Worm (Caenorhabditis elegans) whole organism, L2 larva: ENCODE measurements around the gene K09E4.3.

ENCODE experiments used
- C34F6.9 ChIP-seq: fragments of 150-350 bp; optimal IDR thresholded peaks from 2 replicates; lab custom pipeline; 2014; ENCODE audit warnings: missing biosample characterization, missing genetic modification characterization
- F13H6.1 ChIP-seq: sonication (generic microtip); optimal IDR thresholded peaks from 2 replicates; lab custom pipeline; 2016; ENCODE audit warnings: missing genetic modification characterization, missing compliant biosample characterization
- R02D3.7 ChIP-seq: fragments of 150-350 bp; optimal IDR thresholded peaks from 2 replicates; lab custom pipeline; 2014; ENCODE audit warnings: missing biosample characterization, missing genetic modification characterization
- Y55F3AM.14 ChIP-seq: fragments of 200-800 bp; sonication (Bioruptor generic); optimal IDR thresholded peaks from 2 replicates; lab custom pipeline; 2018; ENCODE audit warnings: mild to moderate bottlenecking, missing genetic modification characterization, missing compliant biosample characterization
- ZK546.5 ChIP-seq: sonication (generic microtip); optimal IDR thresholded peaks from 2 replicates; lab custom pipeline; 2017; ENCODE audit warnings: missing biosample characterization, missing genetic modification characterization
- alr-1 ChIP-seq: fragments of 150-350 bp; optimal IDR thresholded peaks from 2 replicates; lab custom pipeline; 2014; ENCODE audit warnings: missing biosample characterization, missing genetic modification characterization
- aly-2 ChIP-seq: fragments of 150-350 bp; optimal IDR thresholded peaks from 2 replicates; lab custom pipeline; 2014; ENCODE audit warnings: missing biosample characterization, missing genetic modification characterization
- blmp-1 ChIP-seq: sonication (generic microtip); optimal IDR thresholded peaks from 2 replicates; lab custom pipeline; 2017; ENCODE audit warnings: missing genetic modification characterization, mild to moderate bottlenecking, missing compliant biosample characterization, antibody characterized with exemption, moderate library complexity; ENCODE audit not compliant: insufficient read depth
- ceh-16 ChIP-seq: fragments of 150-350 bp; optimal IDR thresholded peaks from 2 replicates; lab custom pipeline; 2014; ENCODE audit warnings: missing biosample characterization, missing genetic modification characterization
- ceh-82 ChIP-seq: fragments of 150-350 bp; optimal IDR thresholded peaks from 2 replicates; lab custom pipeline; 2014; ENCODE audit warnings: missing biosample characterization, missing genetic modification characterization
- crh-2 ChIP-seq: sonication (generic microtip); optimal IDR thresholded peaks from 2 replicates; lab custom pipeline; 2017; ENCODE audit warnings: missing biosample characterization, missing genetic modification characterization
- elt-1 ChIP-seq: fragments of 150-350 bp; optimal IDR thresholded peaks from 2 replicates; lab custom pipeline; 2014; ENCODE audit warnings: missing biosample characterization, missing genetic modification characterization
- fos-1 ChIP-seq: fragments of 150-350 bp; optimal IDR thresholded peaks from 2 replicates; lab custom pipeline; 2014; ENCODE audit warnings: missing biosample characterization, missing genetic modification characterization
- lin-13 ChIP-seq: fragments of 150-350 bp; optimal IDR thresholded peaks from 2 replicates; lab custom pipeline; 2014; ENCODE audit warnings: missing biosample characterization, missing genetic modification reagents, missing genetic modification characterization
- lin-39 ChIP-seq: fragments of 150-350 bp; optimal IDR thresholded peaks from 2 replicates; lab custom pipeline; 2014; ENCODE audit warnings: missing biosample characterization, missing genetic modification reagents, missing genetic modification characterization
- lsy-2 ChIP-seq, 2 experiments: fragments of 150-350 bp in 1 of 2; sonication (generic microtip) in 1 of 2; optimal IDR thresholded peaks; 2 replicates each; lab custom pipeline; 2014 to 2017; ENCODE audit warnings: missing biosample characterization in 2 of 2, missing genetic modification characterization in 2 of 2
- mab-5 ChIP-seq: fragments of 150-350 bp; optimal IDR thresholded peaks from 2 replicates; lab custom pipeline; 2014; ENCODE audit warnings: missing biosample characterization, missing genetic modification characterization
- mdl-1 ChIP-seq, 2 experiments: fragments of 150-350 bp in 1 of 2; sonication (generic microtip) in 1 of 2; optimal IDR thresholded peaks; 2 replicates each; lab custom pipeline; 2017; ENCODE audit warnings: missing biosample characterization in 2 of 2, missing genetic modification characterization in 2 of 2
- nhr-10 ChIP-seq: sonication (generic microtip); optimal IDR thresholded peaks from 2 replicates; lab custom pipeline; 2017; ENCODE audit warnings: missing biosample characterization, missing genetic modification characterization
- nhr-12 ChIP-seq: fragments of 150-350 bp; optimal IDR thresholded peaks from 2 replicates; lab custom pipeline; 2014; ENCODE audit warnings: missing biosample characterization, missing genetic modification characterization
- nhr-129 ChIP-seq: fragments of 150-350 bp; optimal IDR thresholded peaks from 2 replicates; lab custom pipeline; 2014; ENCODE audit warnings: missing biosample characterization, missing genetic modification characterization
- nhr-21 ChIP-seq: fragments of 150-350 bp; optimal IDR thresholded peaks from 2 replicates; lab custom pipeline; 2014; ENCODE audit warnings: missing biosample characterization, missing genetic modification characterization
- nhr-23 ChIP-seq: fragments of 150-350 bp; optimal IDR thresholded peaks from 2 replicates; lab custom pipeline; 2014; ENCODE audit warnings: missing biosample characterization, missing genetic modification reagents, missing genetic modification characterization
- nhr-237 ChIP-seq: fragments of 150-350 bp; optimal IDR thresholded peaks from 2 replicates; lab custom pipeline; 2014; ENCODE audit warnings: missing biosample characterization, missing genetic modification characterization
- nhr-25 ChIP-seq: fragments of 150-350 bp; sonication (generic microtip); optimal IDR thresholded peaks from 3 replicates; lab custom pipeline; 2014; ENCODE audit warnings: missing biosample characterization, missing genetic modification characterization
- nhr-6 ChIP-seq: fragments of 150-350 bp; optimal IDR thresholded peaks from 2 replicates; lab custom pipeline; 2014; ENCODE audit warnings: missing biosample characterization, missing genetic modification characterization
- nhr-77 ChIP-seq: fragments of 150-350 bp; optimal IDR thresholded peaks from 2 replicates; lab custom pipeline; 2014; ENCODE audit warnings: missing biosample characterization, missing genetic modification characterization
- peb-1 ChIP-seq: fragments of 150-350 bp; optimal IDR thresholded peaks from 2 replicates; lab custom pipeline; 2014; ENCODE audit warnings: missing biosample characterization, missing genetic modification characterization
- sem-4 ChIP-seq: fragments of 150-350 bp; optimal IDR thresholded peaks from 2 replicates; lab custom pipeline; 2014; ENCODE audit warnings: missing biosample characterization, missing genetic modification reagents, missing genetic modification characterization
- skn-1 ChIP-seq: sonication (generic microtip); optimal IDR thresholded peaks from 2 replicates; lab custom pipeline; 2017; ENCODE audit warnings: missing biosample characterization, missing genetic modification characterization
- sma-3 ChIP-seq: sonication (generic microtip); optimal IDR thresholded peaks from 2 replicates; lab custom pipeline; 2016; ENCODE audit warnings: missing genetic modification reagents, missing genetic modification characterization, missing compliant biosample characterization
- sma-9 ChIP-seq, 2 experiments: fragments of 150-350 bp in 1 of 2; sonication (generic microtip) in 1 of 2; optimal IDR thresholded peaks; 2 replicates each; lab custom pipeline; 2014 to 2016; ENCODE audit warnings: missing genetic modification characterization in 2 of 2, mild to moderate bottlenecking in 1 of 2, missing biosample characterization in 1 of 2, missing compliant biosample characterization in 1 of 2, missing genetic modification reagents in 1 of 2, moderate library complexity in 1 of 2
- snpc-4 ChIP-seq: fragments of 150-350 bp; optimal IDR thresholded peaks from 2 replicates; lab custom pipeline; 2014; ENCODE audit warnings: missing biosample characterization, missing genetic modification characterization
- unc-39 ChIP-seq: fragments of 150-350 bp; optimal IDR thresholded peaks from 2 replicates; lab custom pipeline; 2014; ENCODE audit warnings: missing biosample characterization, missing genetic modification characterization
- unc-62 ChIP-seq: fragments of 150-350 bp; optimal IDR thresholded peaks from 2 replicates; lab custom pipeline; 2014; ENCODE audit warnings: missing biosample characterization, missing genetic modification reagents, missing genetic modification characterization
- zag-1 ChIP-seq: fragments of 150-350 bp; optimal IDR thresholded peaks from 2 replicates; lab custom pipeline; 2014; ENCODE audit warnings: missing biosample characterization, missing genetic modification characterization
- ztf-1 ChIP-seq: fragments of 200-800 bp; sonication (Bioruptor generic); conservative IDR thresholded peaks from 2 replicates; pipeline ENCODE4 v1.3.6; 2022; ENCODE audit warnings: missing genetic modification characterization, missing compliant biosample characterization
- ztf-11 ChIP-seq: sonication (generic microtip); optimal IDR thresholded peaks from 2 replicates; lab custom pipeline; 2017; ENCODE audit warnings: missing biosample characterization, missing genetic modification characterization
- ztf-4 ChIP-seq: fragments of 150-350 bp; optimal IDR thresholded peaks from 2 replicates; lab custom pipeline; 2014; ENCODE audit warnings: missing biosample characterization, missing genetic modification characterization

K09E4.3 gene

ce11 chrII:14098348-14098747, 28.4 kb downstream of the K09E4.3 start:
- TF ChIP-seq fos-1 (tag; lab: Kevin White, UChicago) (no peak), nhr-12 (tag; lab: Kevin White, UChicago) (no peak), skn-1 (tag; lab: Kevin White, UChicago) (no peak), R02D3.7 (tag; lab: Kevin White, UChicago) (no peak), nhr-23 (tag; lab: Kevin White, UChicago) (no peak), nhr-129 (tag; lab: Kevin White, UChicago) (no peak), blmp-1 (tag; lab: Kevin White, UChicago) (no peak), ztf-4 (tag; lab: Kevin White, UChicago) (no peak), nhr-10 (tag; lab: Kevin White, UChicago) (no peak), unc-39 (no peak), sem-4 (no peak), nhr-21 (tag; lab: Kevin White, UChicago) (no peak), mab-5 (tag; lab: Kevin White, UChicago) (no peak), ZK546.5 (no peak), nhr-25 (tag; lab: Kevin White, UChicago) (no peak), lin-13 (GFP tag; lab: Kevin White, UChicago) (no peak), F13H6.1 (tag; lab: Kevin White, UChicago) (no peak), Y55F3AM.14 (GFP tag; lab: Kevin White, UChicago) (no peak)
- TF ChIP-seq, all 48 proteins: peak for 0

ce11 chrII:14097518-14097917, 29.2 kb downstream of the K09E4.3 start, which contains the start of gene Y39G8C.2:
TSS of gene Y39G8C.2 (minus strand) at chrII:14097618.
- no peak for TF ChIP-seq zag-1
- no peak for TF ChIP-seq ztf-4 (tag; lab: Kevin White, UChicago)
- TF ChIP-seq alr-1 = no peak
- no peak for TF ChIP-seq mab-5 (tag; lab: Kevin White, UChicago)
- no peak for TF ChIP-seq snpc-4
- no peak for TF ChIP-seq elt-1 (tag; lab: Kevin White, UChicago)
- no peak for TF ChIP-seq mdl-1 (tag; optimal IDR thresholded peaks at IDR 0.05; lab: Kevin White, UChicago)
- no peak for TF ChIP-seq fos-1 (tag; lab: Kevin White, UChicago)
- TF ChIP-seq skn-1 (tag; lab: Kevin White, UChicago) = no peak
- no peak for TF ChIP-seq unc-62
- TF ChIP-seq ztf-1 = no peak
- no peak for TF ChIP-seq peb-1 (tag; lab: Kevin White, UChicago)
- TF ChIP-seq crh-2 = no peak
- no peak for TF ChIP-seq unc-39
- no peak for TF ChIP-seq nhr-77
- TF ChIP-seq nhr-237 = no peak

- TF ChIP-seq sma-9 (GFP tag; optimal IDR thresholded peaks at IDR 0.05; lab: Kevin White, UChicago) (no peak), sma-9 (tag; optimal IDR thresholded peaks at IDR 0.05; lab: Kevin White, UChicago) (no peak), F13H6.1 (tag; lab: Kevin White, UChicago) (no peak), fos-1 (tag; lab: Kevin White, UChicago) (no peak), ceh-16 (tag; lab: Kevin White, UChicago) (no peak), Y55F3AM.14 (GFP tag; lab: Kevin White, UChicago) (no peak), aly-2 (tag; lab: Kevin White, UChicago) (no peak), R02D3.7 (tag; lab: Kevin White, UChicago) (no peak), ceh-82 (tag; lab: Kevin White, UChicago) (no peak), ztf-11 (no peak), lsy-2 (tag; optimal IDR thresholded peaks at IDR 0.05; lab: Kevin White, UChicago) (no peak), mab-5 (tag; lab: Kevin White, UChicago) (no peak), C34F6.9 (no peak), crh-2 (no peak), nhr-23 (tag; lab: Kevin White, UChicago) (no peak), unc-62 (no peak), nhr-6 (tag; lab: Kevin White, UChicago) (no peak), sma-3 (GFP tag; lab: Kevin White, UChicago) (no peak), lin-39 (tag; lab: Kevin White, UChicago) (no peak), sem-4 (no peak)
Measured at ce11 chrII:14096814-14097213, 29.9 kb downstream of the K09E4.3 start.
